Fruit fly (Drosophila melanogaster) whole organism, embryonic: ENCODE data around the gene pyx.

Source experiments
- Adf1 ChIP-seq: fragments of 200-800 bp; sonication (Bioruptor generic); IDR thresholded peaks from 2 replicates; pipeline ENCODE4 v1.3.6; 2022; ENCODE audit warnings: missing biosample characterization, missing genetic modification characterization
- Bdp1 ChIP-seq: fragments of 200-800 bp; sonication (Bioruptor generic); optimal IDR thresholded peaks from 3 replicates; lab custom pipeline; 2016; ENCODE audit warnings: missing biosample characterization, missing genetic modification characterization
- C15 ChIP-seq: fragments of 200-800 bp; sonication (Bioruptor generic); IDR thresholded peaks from 3 replicates; pipeline ENCODE4 v1.3.6; 2022; ENCODE audit warnings: missing biosample characterization, missing genetic modification characterization
- CG11723 ChIP-seq: fragments of 200-800 bp; sonication (Bioruptor generic); optimal IDR thresholded peaks from 2 replicates; lab custom pipeline; 2017; ENCODE audit warnings: missing biosample characterization, mild to moderate bottlenecking, missing genetic modification characterization
- CG15601 ChIP-seq: fragments of 200-800 bp; sonication (Bioruptor generic); optimal IDR thresholded peaks from 3 replicates; lab custom pipeline; 2019; ENCODE audit warnings: missing biosample characterization, mild to moderate bottlenecking, missing genetic modification characterization, moderate library complexity
- CG1602 ChIP-seq: fragments of 200-800 bp; sonication (Bioruptor generic); optimal IDR thresholded peaks from 3 replicates; lab custom pipeline; 2016; ENCODE audit warnings: missing biosample characterization, missing genetic modification characterization
- CG17612 ChIP-seq: fragments of 200-800 bp; sonication (Bioruptor generic); IDR thresholded peaks from 2 replicates; pipeline ENCODE4 v1.3.6; 2022; ENCODE audit warnings: missing biosample characterization, missing genetic modification characterization
- CG18619 ChIP-seq: fragments of 200-800 bp; sonication (Bioruptor generic); optimal IDR thresholded peaks from 3 replicates; lab custom pipeline; 2017; ENCODE audit warnings: missing biosample characterization, mild to moderate bottlenecking, missing genetic modification characterization
- CG30431 ChIP-seq: fragments of 200-800 bp; sonication (Bioruptor generic); optimal IDR thresholded peaks from 2 replicates; lab custom pipeline; 2017; ENCODE audit warnings: missing biosample characterization, missing genetic modification characterization
- CG31365 ChIP-seq: fragments of 200-800 bp; sonication (Bioruptor generic); optimal IDR thresholded peaks from 2 replicates; lab custom pipeline; 2018; ENCODE audit warnings: missing biosample characterization, mild to moderate bottlenecking, missing genetic modification characterization
- CG34422 ChIP-seq: fragments of 200-800 bp; sonication (Bioruptor generic); IDR thresholded peaks from 3 replicates; pipeline ENCODE4 v1.3.6; 2022; ENCODE audit warnings: missing biosample characterization, missing genetic modification characterization
- CG6854 ChIP-seq: fragments of 200-800 bp; sonication (Bioruptor generic); optimal IDR thresholded peaks from 3 replicates; lab custom pipeline; 2017; ENCODE audit warnings: missing biosample characterization, mild to moderate bottlenecking, missing genetic modification characterization
- CG7271 ChIP-seq: fragments of 200-800 bp; sonication (Bioruptor generic); optimal IDR thresholded peaks from 2 replicates; lab custom pipeline; 2018; ENCODE audit warnings: missing biosample characterization, mild to moderate bottlenecking, missing genetic modification characterization, moderate library complexity
- CG8281 ChIP-seq: fragments of 200-800 bp; sonication (Bioruptor generic); optimal IDR thresholded peaks from 2 replicates; lab custom pipeline; 2018; ENCODE audit warnings: missing biosample characterization, mild to moderate bottlenecking, missing genetic modification characterization, moderate library complexity
- Dek ChIP-seq: fragments of 200-800 bp; sonication (Bioruptor generic); optimal IDR thresholded peaks from 3 replicates; lab custom pipeline; 2019; ENCODE audit warnings: missing biosample characterization, mild to moderate bottlenecking, missing genetic modification characterization, moderate library complexity
- Drgx ChIP-seq: fragments of 200-800 bp; sonication (Bioruptor generic); IDR thresholded peaks from 2 replicates; pipeline ENCODE4 v1.3.6; 2022; ENCODE audit warnings: missing biosample characterization, missing genetic modification characterization
- E2f1 ChIP-seq: fragments of 200-800 bp; sonication (Bioruptor generic); IDR thresholded peaks from 2 replicates; pipeline ENCODE4 v1.3.6; 2022; ENCODE audit warnings: missing biosample characterization, missing genetic modification characterization
- Fer2 ChIP-seq: fragments of 200-800 bp; sonication (Bioruptor generic); optimal IDR thresholded peaks from 2 replicates; lab custom pipeline; 2018; ENCODE audit warnings: missing biosample characterization, mild to moderate bottlenecking, missing genetic modification characterization, moderate library complexity
- Fer3 ChIP-seq: fragments of 200-800 bp; sonication (Bioruptor generic); optimal IDR thresholded peaks from 2 replicates; lab custom pipeline; 2018; ENCODE audit warnings: missing biosample characterization, mild to moderate bottlenecking, missing genetic modification characterization, moderate library complexity
- H2.0 ChIP-seq: fragments of 200-800 bp; sonication (Bioruptor generic); IDR thresholded peaks from 2 replicates; pipeline ENCODE4 v1.3.6; 2022; ENCODE audit warnings: missing biosample characterization, missing genetic modification characterization
- HLH54F ChIP-seq: fragments of 200-800 bp; sonication (Bioruptor generic); optimal IDR thresholded peaks from 3 replicates; lab custom pipeline; 2016; ENCODE audit warnings: missing biosample characterization, missing genetic modification characterization
- Hr3 ChIP-seq: fragments of 200-800 bp; sonication (Bioruptor generic); optimal IDR thresholded peaks from 3 replicates; lab custom pipeline; 2016; ENCODE audit warnings: missing biosample characterization, missing genetic modification characterization
- Hr51 ChIP-seq, 2 experiments: fragments of 200-800 bp; sonication (Bioruptor generic); optimal IDR thresholded peaks; 2 replicates in 1 of 2; 3 replicates in 1 of 2; lab custom pipeline; 2016 to 2018; ENCODE audit warnings: missing biosample characterization in 2 of 2, missing genetic modification characterization in 2 of 2, mild to moderate bottlenecking in 1 of 2, moderate library complexity in 1 of 2
- Lim3 ChIP-seq: fragments of 200-800 bp; sonication (Bioruptor generic); IDR thresholded peaks from 2 replicates; pipeline ENCODE4 v1.3.6; 2022; ENCODE audit warnings: missing biosample characterization, missing genetic modification characterization
- MESR4 ChIP-seq: fragments of 200-800 bp; sonication (Bioruptor generic); optimal IDR thresholded peaks from 2 replicates; lab custom pipeline; 2018; ENCODE audit warnings: missing biosample characterization, mild to moderate bottlenecking, missing genetic modification characterization, moderate library complexity
- Max ChIP-seq: fragments of 200-800 bp; sonication (Bioruptor generic); optimal IDR thresholded peaks from 2 replicates; lab custom pipeline; 2016; ENCODE audit warnings: missing biosample characterization, mild to moderate bottlenecking, missing genetic modification characterization
- NFAT ChIP-seq: fragments of 200-800 bp; sonication (Bioruptor generic); IDR thresholded peaks from 2 replicates; pipeline ENCODE4 v1.3.6; 2022; ENCODE audit warnings: missing biosample characterization, missing genetic modification characterization
- Pdp1 ChIP-seq, 2 experiments: fragments of 200-800 bp; sonication (Bioruptor generic); optimal IDR thresholded peaks; 3 replicates each; lab custom pipeline; 2016; ENCODE audit warnings: missing biosample characterization in 2 of 2, missing genetic modification characterization in 2 of 2, mild to moderate bottlenecking in 1 of 2, moderate library complexity in 1 of 2
- Taf1 ChIP-seq: fragments of 200-800 bp; sonication (Bioruptor generic); IDR thresholded peaks from 2 replicates; pipeline ENCODE4 v1.3.6; 2022; ENCODE audit warnings: missing biosample characterization, missing genetic modification characterization
- Trl ChIP-seq, 3 experiments: fragments of >200 bp in 2 of 3; fragments of 200-800 bp in 1 of 3; sonication (Bioruptor generic) in 1 of 3; optimal IDR thresholded peaks; 2 replicates in 1 of 3; 3 replicates in 2 of 3; lab custom pipeline; 2016 to 2017; ENCODE audit warnings: missing biosample characterization in 1 of 3, missing genetic modification characterization in 1 of 3
- ac ChIP-seq: fragments of 200-800 bp; sonication (Bioruptor generic); optimal IDR thresholded peaks from 3 replicates; lab custom pipeline; 2017; ENCODE audit warnings: missing biosample characterization, mild to moderate bottlenecking, missing genetic modification characterization
- al ChIP-seq: fragments of 200-800 bp; sonication (Bioruptor generic); IDR thresholded peaks from 2 replicates; pipeline ENCODE4 v1.3.6; 2022; ENCODE audit warnings: missing biosample characterization, missing genetic modification characterization
- ara ChIP-seq: fragments of 200-800 bp; sonication (Bioruptor generic); IDR thresholded peaks from 2 replicates; pipeline ENCODE4 v1.3.6; 2022; ENCODE audit warnings: missing biosample characterization, missing genetic modification characterization
- bab2 ChIP-seq: fragments of 200-800 bp; sonication (Bioruptor generic); optimal IDR thresholded peaks from 2 replicates; lab custom pipeline; 2016; ENCODE audit warnings: missing biosample characterization, missing genetic modification characterization
- bigmax ChIP-seq: fragments of 200-800 bp; sonication (Bioruptor generic); optimal IDR thresholded peaks from 2 replicates; lab custom pipeline; 2018; ENCODE audit warnings: missing biosample characterization, mild to moderate bottlenecking, missing genetic modification characterization
- ci ChIP-seq: fragments of 200-800 bp; sonication (Bioruptor generic); IDR thresholded peaks from 3 replicates; pipeline ENCODE4 v1.3.6; 2022; ENCODE audit warnings: missing biosample characterization, missing genetic modification characterization
- dysf ChIP-seq: fragments of 200-800 bp; sonication (Bioruptor generic); IDR thresholded peaks from 3 replicates; pipeline ENCODE4 v1.3.6; 2022; ENCODE audit warnings: missing biosample characterization, missing genetic modification characterization
- fu2 ChIP-seq: fragments of 200-800 bp; sonication (Bioruptor generic); optimal IDR thresholded peaks from 2 replicates; lab custom pipeline; 2016; ENCODE audit warnings: missing biosample characterization, missing genetic modification characterization
- gce ChIP-seq: fragments of 200-800 bp; sonication (Bioruptor generic); IDR thresholded peaks from 3 replicates; pipeline ENCODE4 v1.3.6; 2022; ENCODE audit warnings: missing biosample characterization, missing genetic modification characterization
- grn ChIP-seq: fragments of 200-800 bp; sonication (Bioruptor generic); optimal IDR thresholded peaks from 3 replicates; lab custom pipeline; 2017; ENCODE audit warnings: missing biosample characterization, missing genetic modification characterization
- ham ChIP-seq: fragments of 200-800 bp; sonication (Bioruptor generic); IDR thresholded peaks from 2 replicates; pipeline ENCODE4 v1.3.6; 2022; ENCODE audit warnings: missing biosample characterization, missing genetic modification characterization
- lab ChIP-seq: fragments of 200-800 bp; sonication (Bioruptor generic); optimal IDR thresholded peaks from 3 replicates; lab custom pipeline; 2017; ENCODE audit warnings: missing biosample characterization, missing genetic modification characterization, mild to moderate bottlenecking, moderate library complexity, missing genetic modification reagents
- lilli ChIP-seq: fragments of 200-800 bp; sonication (Bioruptor generic); optimal IDR thresholded peaks from 3 replicates; lab custom pipeline; 2016; ENCODE audit warnings: missing biosample characterization, missing genetic modification characterization
- psq ChIP-seq: fragments of 200-800 bp; sonication (Bioruptor generic); optimal IDR thresholded peaks from 2 replicates; lab custom pipeline; 2017; ENCODE audit warnings: missing biosample characterization, missing genetic modification characterization
- slbo ChIP-seq: fragments of 200-800 bp; sonication (Bioruptor generic); IDR thresholded peaks from 2 replicates; pipeline ENCODE4 v1.3.6; 2022; ENCODE audit warnings: missing biosample characterization, missing genetic modification characterization
- sob ChIP-seq: fragments of 200-800 bp; sonication (Bioruptor generic); IDR thresholded peaks from 2 replicates; pipeline ENCODE4 v1.3.6; 2022; ENCODE audit warnings: missing biosample characterization, missing genetic modification characterization
- stwl ChIP-seq: fragments of 200-800 bp; sonication (Bioruptor generic); optimal IDR thresholded peaks from 3 replicates; lab custom pipeline; 2018; ENCODE audit warnings: missing biosample characterization, mild to moderate bottlenecking, missing genetic modification characterization, moderate library complexity
- vvl ChIP-seq: fragments of 200-800 bp; sonication (Bioruptor generic); IDR thresholded peaks from 2 replicates; pipeline ENCODE4 v1.3.6; 2022; ENCODE audit warnings: missing biosample characterization, missing genetic modification characterization
- wor ChIP-seq: fragments of 200-800 bp; sonication (Bioruptor generic); IDR thresholded peaks from 2 replicates; pipeline ENCODE4 v1.3.6; 2022; ENCODE audit warnings: missing biosample characterization, missing genetic modification characterization

The pyx gene

DNA sequence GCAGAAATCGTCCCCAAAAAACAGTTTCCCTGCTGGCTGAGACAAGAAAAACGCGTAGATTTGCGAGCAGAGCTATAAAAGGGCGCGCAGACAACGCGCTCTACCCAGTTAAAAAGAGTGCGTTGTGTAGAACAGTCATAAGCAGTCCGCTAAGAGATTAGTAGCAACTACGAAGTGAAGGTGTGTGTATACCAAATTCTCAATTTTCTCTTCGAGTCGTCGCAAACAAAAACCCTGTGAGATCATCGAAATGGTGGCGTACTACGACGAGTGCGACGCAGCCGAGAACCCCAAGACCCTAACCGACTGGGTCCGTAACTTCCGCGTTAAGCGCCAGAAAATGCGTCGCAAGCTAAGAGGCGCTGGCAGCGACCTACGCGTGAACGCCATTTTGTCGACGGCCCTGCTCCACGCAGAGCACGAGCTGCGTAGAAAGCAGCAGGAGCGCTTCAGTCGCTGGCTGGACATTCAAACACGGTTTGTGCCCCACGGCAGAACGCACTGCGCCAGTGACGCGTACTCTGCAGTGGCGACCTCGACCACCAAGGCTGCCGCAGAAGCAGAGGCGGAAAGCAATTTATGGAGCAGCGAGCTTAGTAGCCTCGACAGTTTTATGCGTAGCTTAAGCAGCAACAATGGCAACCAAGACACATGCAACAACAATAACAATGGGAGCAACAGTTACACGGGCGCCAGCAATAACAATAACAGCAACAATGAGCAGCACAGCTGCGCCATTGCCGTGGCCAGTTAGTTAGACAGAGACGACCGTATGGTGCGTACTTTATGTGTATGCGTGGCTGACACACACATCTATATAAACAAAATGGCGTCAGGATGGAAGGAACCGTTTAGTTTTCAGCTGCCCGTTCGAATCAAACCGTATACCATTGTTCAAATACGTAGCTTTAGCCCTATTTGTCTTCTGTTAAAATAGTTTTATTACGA lies 1.4 kb upstream of the pyx start (continued):
- TF ChIP-seq Drgx (peak; percentile 37; the same call in 1 of the 2 replicates), C15 (GFP tag; lab: Robert Waterston, UW) (peak; percentile 9; the same call in 1 of the 3 replicates), H2.0 (GFP tag; lab: Robert Waterston, UW) (0 out of 2 replicates have a peak, but pooled peaks have one; percentile 10), Max (GFP tag; lab: Kevin White, UChicago) (no peak), slbo (GFP tag; lab: Robert Waterston, UW) (peak; percentile 23; the same call in 1 of the 2 replicates), ham (GFP tag; lab: Robert Waterston, UW) (no peak; the same call in 1 of the 2 replicates), Adf1 (peak; percentile 73), bigmax (GFP tag; lab: Kevin White, UChicago) (peak; percentile 25), Hr3 (GFP tag; lab: Kevin White, UChicago) (no peak), CG31365 (tag; lab: Kevin White, UChicago) (no peak), E2f1 (no peak; the same call in 1 of the 2 replicates), CG18619 (GFP tag; lab: Kevin White, UChicago) (peak; percentile 52), HLH54F (GFP tag; lab: Kevin White, UChicago) (no peak), MESR4 (GFP tag; lab: Kevin White, UChicago) (peak; percentile 99), CG11723 (GFP tag; lab: Kevin White, UChicago) (no peak), CG1602 (GFP tag; lab: Kevin White, UChicago) (no peak), psq (GFP tag; lab: Kevin White, UChicago) (no peak), gce (GFP tag; lab: Robert Waterston, UW) (peak; percentile 27; the same call in 1 of the 3 replicates), Bdp1 (GFP tag; lab: Kevin White, UChicago) (peak; percentile 20), lilli (peak; percentile 78), stwl (tag; lab: Kevin White, UChicago) (no peak), Taf1 (0 out of 2 replicates have a peak, but pooled peaks have one; percentile 19), CG8281 (tag; lab: Kevin White, UChicago) (no peak), CG7271 (no peak), bab2 (GFP tag; lab: Kevin White, UChicago) (no peak), Trl (optimal IDR thresholded peaks at IDR 0.05; lab: Kevin White, UChicago) (peak in 1 of 2 experiments; percentile 28), Trl (GFP tag; optimal IDR thresholded peaks at IDR 0.05; lab: Kevin White, UChicago) (peak; percentile 22), ara (peak; percentile 44), CG17612 (GFP tag; lab: Robert Waterston, UW) (no peak), grn (no peak), sob (GFP tag; lab: Robert Waterston, UW) (no peak), CG6854 (GFP tag; lab: Kevin White, UChicago) (peak; percentile 38), CG34422 (GFP tag; lab: Robert Waterston, UW) (peak; percentile 76), lab (GFP tag; lab: Kevin White, UChicago) (peak; percentile 16), fu2 (GFP tag; lab: Kevin White, UChicago) (no peak), ci (peak; percentile 55), CG30431 (no peak), vvl (GFP tag; lab: Robert Waterston, UW) (peak; percentile 39), Fer3 (no peak), wor (GFP tag; lab: Robert Waterston, UW) (no peak), NFAT (peak; percentile 73), Dek (tag; lab: Kevin White, UChicago) (no peak), dysf (GFP tag; lab: Robert Waterston, UW) (no peak), Fer2 (no peak), ac (GFP tag; lab: Kevin White, UChicago) (peak; percentile 17), al (no peak), Pdp1 (GFP tag; optimal IDR thresholded peaks at IDR 0.05; lab: Kevin White, UChicago) (peak in 1 of 2 experiments; percentile 18), Hr51 (GFP tag; optimal IDR thresholded peaks at IDR 0.05; lab: Kevin White, UChicago) (no peak), Lim3 (GFP tag; lab: Robert Waterston, UW) (no peak), CG15601 (no peak)
